Worm (Caenorhabditis elegans): Measurements from ENCODE around the gene mff-1.

DNA sequence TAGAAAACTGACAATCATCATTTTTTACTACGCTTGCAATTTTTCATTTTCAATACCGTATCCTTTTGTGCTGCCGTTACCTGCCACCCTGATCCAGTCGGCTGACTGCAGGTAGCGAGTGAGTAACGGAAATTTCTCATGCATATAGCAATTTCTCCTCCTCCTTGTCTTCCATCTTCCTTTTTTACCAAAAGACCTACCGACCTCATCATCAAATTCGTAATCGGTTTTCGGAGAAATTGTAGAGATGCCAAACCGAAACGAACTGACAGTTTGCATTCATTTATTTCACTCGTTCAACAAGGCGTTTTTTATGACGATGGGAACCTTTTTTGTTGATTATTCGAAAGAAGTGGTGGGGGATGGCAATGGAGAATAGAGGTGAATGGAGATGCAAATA is 29.3 kb upstream of the mff-1 start:
- no peak for TF ChIP-seq elt-3 (tag; optimal IDR thresholded peaks at IDR 0.05)
- no peak for TF ChIP-seq sem-2 (GFP tag; optimal IDR thresholded peaks at IDR 0.05)
- TF ChIP-seq nhr-2 (tag; optimal IDR thresholded peaks at IDR 0.05): no peak
- TF ChIP-seq nhr-12 (tag; optimal IDR thresholded peaks at IDR 0.05): no peak
- no peak for TF ChIP-seq snpc-4 (tag; optimal IDR thresholded peaks at IDR 0.05)
- TF ChIP-seq ztf-11 (tag; optimal IDR thresholded peaks at IDR 0.05): no peak
- TF ChIP-seq ces-1 (GFP tag; optimal IDR thresholded peaks at IDR 0.05): no peak

Measured in whole organism, mixed stage, embryonic.